Fruit fly (Drosophila melanogaster) whole organism, prepupa: ENCODE data around the gene CG31776.

ENCODE experiments used
- Blimp-1 ChIP-seq: fragments of 200-800 bp; sonication (Bioruptor generic); optimal IDR thresholded peaks from 3 replicates; lab custom pipeline; 2017; ENCODE audit warnings: missing biosample characterization, missing genetic modification characterization, mild to moderate bottlenecking, moderate library complexity, missing genetic modification reagents
- CG10631 ChIP-seq: fragments of 200-800 bp; sonication (Bioruptor generic); optimal IDR thresholded peaks from 2 replicates; lab custom pipeline; 2016; ENCODE audit warnings: missing biosample characterization, missing genetic modification characterization
- CG10669 ChIP-seq: fragments of 200-800 bp; sonication (Bioruptor generic); optimal IDR thresholded peaks from 3 replicates; lab custom pipeline; 2018; ENCODE audit warnings: missing biosample characterization, mild to moderate bottlenecking, missing genetic modification characterization, moderate library complexity
- CG11294 ChIP-seq: fragments of 200-800 bp; sonication (Bioruptor generic); IDR thresholded peaks from 2 replicates; pipeline ENCODE4 v1.3.6; 2022; ENCODE audit warnings: missing biosample characterization, missing genetic modification characterization
- CG11762 ChIP-seq: fragments of 200-800 bp; sonication (Bioruptor generic); optimal IDR thresholded peaks from 3 replicates; lab custom pipeline; 2016; ENCODE audit warnings: missing biosample characterization, missing genetic modification characterization; ENCODE audit not compliant: insufficient read depth
- CG11902 ChIP-seq: fragments of 200-800 bp; sonication (Bioruptor generic); optimal IDR thresholded peaks from 3 replicates; lab custom pipeline; 2016; ENCODE audit warnings: missing biosample characterization, missing genetic modification characterization
- CG1621 ChIP-seq: fragments of 200-800 bp; sonication (Bioruptor generic); optimal IDR thresholded peaks from 3 replicates; lab custom pipeline; 2018; ENCODE audit warnings: missing biosample characterization, mild to moderate bottlenecking, missing genetic modification characterization
- CG16779 ChIP-seq: fragments of 200-800 bp; sonication (Bioruptor generic); optimal IDR thresholded peaks from 3 replicates; lab custom pipeline; 2017; ENCODE audit warnings: missing biosample characterization, mild to moderate bottlenecking, missing genetic modification characterization
- CG31627 ChIP-seq: fragments of 200-800 bp; sonication (Bioruptor generic); optimal IDR thresholded peaks from 3 replicates; lab custom pipeline; 2016; ENCODE audit warnings: missing biosample characterization, missing genetic modification characterization
- CG32006 ChIP-seq: fragments of 200-800 bp; sonication (Bioruptor generic); optimal IDR thresholded peaks from 3 replicates; lab custom pipeline; 2017; ENCODE audit warnings: missing biosample characterization, mild to moderate bottlenecking, missing genetic modification characterization
- CG34406 ChIP-seq: fragments of 200-800 bp; sonication (Bioruptor generic); optimal IDR thresholded peaks from 3 replicates; lab custom pipeline; 2016; ENCODE audit warnings: missing biosample characterization, missing genetic modification characterization
- CG3919 ChIP-seq: fragments of 200-800 bp; sonication (Bioruptor generic); optimal IDR thresholded peaks from 3 replicates; lab custom pipeline; 2016; ENCODE audit warnings: missing biosample characterization, missing genetic modification characterization
- CG4318 ChIP-seq: fragments of 200-800 bp; sonication (Bioruptor generic); optimal IDR thresholded peaks from 3 replicates; lab custom pipeline; 2017; ENCODE audit warnings: missing biosample characterization, mild to moderate bottlenecking, missing genetic modification characterization
- CG6163 ChIP-seq: fragments of 200-800 bp; sonication (Bioruptor generic); IDR thresholded peaks from 3 replicates; pipeline ENCODE4 v1.3.6; 2022; ENCODE audit warnings: missing biosample characterization, missing genetic modification characterization
- CG6276 ChIP-seq: fragments of 200-800 bp; sonication (Bioruptor generic); optimal IDR thresholded peaks from 2 replicates; lab custom pipeline; 2017; ENCODE audit warnings: missing biosample characterization, mild to moderate bottlenecking, missing genetic modification characterization
- CG6792 ChIP-seq: fragments of 200-800 bp; sonication (Bioruptor generic); optimal IDR thresholded peaks from 3 replicates; lab custom pipeline; 2016; ENCODE audit warnings: missing biosample characterization, missing genetic modification characterization
- CG6808 ChIP-seq: fragments of 200-800 bp; sonication (Bioruptor generic); optimal IDR thresholded peaks from 3 replicates; lab custom pipeline; 2017; ENCODE audit warnings: missing biosample characterization, missing genetic modification characterization, mild to moderate bottlenecking, moderate library complexity, missing genetic modification reagents
- CG6854 ChIP-seq: fragments of 200-800 bp; sonication (Bioruptor generic); optimal IDR thresholded peaks from 2 replicates; lab custom pipeline; 2017; ENCODE audit warnings: missing biosample characterization, mild to moderate bottlenecking, missing genetic modification characterization
- CG7368 ChIP-seq: fragments of 200-800 bp; sonication (Bioruptor generic); optimal IDR thresholded peaks from 3 replicates; lab custom pipeline; 2016; ENCODE audit warnings: missing biosample characterization, missing genetic modification characterization
- CG8119 ChIP-seq: fragments of 200-800 bp; sonication (Bioruptor generic); IDR thresholded peaks from 3 replicates; pipeline ENCODE4 v1.3.6; 2022; ENCODE audit warnings: missing biosample characterization, missing genetic modification characterization
- CG8319 ChIP-seq: fragments of 200-800 bp; sonication (Bioruptor generic); optimal IDR thresholded peaks from 3 replicates; lab custom pipeline; 2016; ENCODE audit warnings: missing biosample characterization, missing genetic modification characterization
- CG8632 ChIP-seq: fragments of 200-800 bp; sonication (Bioruptor generic); optimal IDR thresholded peaks from 3 replicates; lab custom pipeline; 2016; ENCODE audit warnings: missing biosample characterization, missing genetic modification characterization
- Eip75B ChIP-seq: fragments of 200-800 bp; sonication (Bioruptor generic); optimal IDR thresholded peaks from 3 replicates; lab custom pipeline; 2016; ENCODE audit warnings: missing biosample characterization, missing genetic modification characterization
- Eip78C ChIP-seq: fragments of 200-800 bp; sonication (Bioruptor generic); peaks from one replicate; lab custom pipeline; 2016; ENCODE audit warnings: missing biosample characterization, missing genetic modification characterization
- Eip93F ChIP-seq: fragments of 200-800 bp; sonication (Bioruptor generic); optimal IDR thresholded peaks from 2 replicates; lab custom pipeline; 2016; ENCODE audit warnings: missing biosample characterization, mild to moderate bottlenecking, missing genetic modification characterization
- Ets21C ChIP-seq: fragments of 200-800 bp; sonication (Bioruptor generic); optimal IDR thresholded peaks from 3 replicates; lab custom pipeline; 2016; ENCODE audit warnings: missing biosample characterization, missing genetic modification characterization
- Ets96B ChIP-seq: fragments of 200-800 bp; optimal IDR thresholded peaks from 2 replicates; lab custom pipeline; 2019; ENCODE audit warnings: missing biosample characterization, mild to moderate bottlenecking, missing genetic modification characterization, moderate library complexity
- Gug ChIP-seq: fragments of 200-800 bp; sonication (Bioruptor generic); IDR thresholded peaks from 2 replicates; pipeline ENCODE4 v1.3.6; 2022; ENCODE audit warnings: missing biosample characterization, missing genetic modification characterization
- Hr38 ChIP-seq: sonication (Bioruptor generic); optimal IDR thresholded peaks from 2 replicates; lab custom pipeline; 2016; ENCODE audit warnings: missing biosample characterization, missing genetic modification characterization
- Hr39 ChIP-seq: fragments of 200-800 bp; sonication (Bioruptor generic); optimal IDR thresholded peaks from 2 replicates; lab custom pipeline; 2016; ENCODE audit warnings: missing biosample characterization, missing genetic modification characterization
- Met ChIP-seq: fragments of 200-800 bp; sonication (Bioruptor generic); optimal IDR thresholded peaks from 3 replicates; lab custom pipeline; 2016; ENCODE audit warnings: missing biosample characterization, missing genetic modification characterization
- OdsH ChIP-seq: fragments of 200-800 bp; sonication (Bioruptor generic); optimal IDR thresholded peaks from 3 replicates; lab custom pipeline; 2016; ENCODE audit warnings: missing biosample characterization, missing genetic modification characterization
- Smox ChIP-seq: fragments of 200-800 bp; sonication (Bioruptor generic); optimal IDR thresholded peaks from 3 replicates; lab custom pipeline; 2016; ENCODE audit warnings: missing biosample characterization, missing genetic modification characterization
- Sox102F ChIP-seq: fragments of 200-800 bp; sonication (Bioruptor generic); optimal IDR thresholded peaks from 2 replicates; lab custom pipeline; 2016; ENCODE audit warnings: missing biosample characterization, mild to moderate bottlenecking, missing genetic modification characterization
- Sox14 ChIP-seq: fragments of 200-800 bp; sonication (Bioruptor generic); optimal IDR thresholded peaks from 3 replicates; lab custom pipeline; 2016; ENCODE audit warnings: missing biosample characterization, missing genetic modification characterization
- Sox15 ChIP-seq: fragments of 200-800 bp; sonication (Bioruptor generic); optimal IDR thresholded peaks from 3 replicates; lab custom pipeline; 2016; ENCODE audit warnings: missing biosample characterization, missing genetic modification characterization
- achi ChIP-seq: fragments of 200-800 bp; sonication (Bioruptor generic); optimal IDR thresholded peaks from 3 replicates; lab custom pipeline; 2016; ENCODE audit warnings: missing biosample characterization, missing genetic modification characterization
- acj6 ChIP-seq: fragments of 200-800 bp; sonication (Bioruptor generic); optimal IDR thresholded peaks from 3 replicates; lab custom pipeline; 2016; ENCODE audit warnings: missing biosample characterization, missing genetic modification characterization
- cyc ChIP-seq: fragments of 200-800 bp; sonication (Bioruptor generic); optimal IDR thresholded peaks from 3 replicates; lab custom pipeline; 2016; ENCODE audit warnings: missing biosample characterization, missing genetic modification characterization
- eg ChIP-seq: fragments of 200-800 bp; sonication (Bioruptor generic); IDR thresholded peaks from 3 replicates; pipeline ENCODE4 v1.3.6; 2022; ENCODE audit warnings: missing biosample characterization, missing genetic modification characterization
- esn ChIP-seq: fragments of 200-800 bp; sonication (Bioruptor generic); optimal IDR thresholded peaks from 2 replicates; lab custom pipeline; 2016; ENCODE audit warnings: missing biosample characterization, mild to moderate bottlenecking, missing genetic modification characterization, moderate library complexity
- fd59A ChIP-seq: fragments of 200-800 bp; sonication (Bioruptor generic); optimal IDR thresholded peaks from 2 replicates; lab custom pipeline; 2017; ENCODE audit warnings: missing biosample characterization, mild to moderate bottlenecking, missing genetic modification characterization, missing genetic modification reagents
- fd85E ChIP-seq: fragments of 200-800 bp; sonication (Bioruptor generic); optimal IDR thresholded peaks from 3 replicates; lab custom pipeline; 2016; ENCODE audit warnings: missing biosample characterization, missing genetic modification characterization
- fkh ChIP-seq: fragments of 200-800 bp; sonication (Bioruptor generic); optimal IDR thresholded peaks from 3 replicates; lab custom pipeline; 2017; ENCODE audit warnings: missing biosample characterization, mild to moderate bottlenecking, missing genetic modification characterization, moderate library complexity
- lz ChIP-seq: fragments of 200-800 bp; sonication (Bioruptor generic); optimal IDR thresholded peaks from 3 replicates; lab custom pipeline; 2016; ENCODE audit warnings: missing biosample characterization, missing genetic modification characterization
- net ChIP-seq: fragments of 200-800 bp; sonication (Bioruptor generic); optimal IDR thresholded peaks from 3 replicates; lab custom pipeline; 2016; ENCODE audit warnings: missing biosample characterization, missing genetic modification characterization
- pdm3 ChIP-seq: fragments of 200-800 bp; sonication (Bioruptor generic); optimal IDR thresholded peaks from 3 replicates; lab custom pipeline; 2016; ENCODE audit warnings: missing biosample characterization, missing genetic modification characterization
- salr ChIP-seq, 2 experiments: fragments of 200-800 bp; sonication (Bioruptor generic); optimal IDR thresholded peaks; 3 replicates each; lab custom pipeline; 2016 to 2018; ENCODE audit warnings: missing biosample characterization in 2 of 2, missing genetic modification characterization in 2 of 2, mild to moderate bottlenecking in 1 of 2
- svp ChIP-seq: fragments of 200-800 bp; sonication (Bioruptor generic); peaks from one replicate; lab custom pipeline; 2016; ENCODE audit warnings: missing biosample characterization, missing genetic modification characterization
- topi ChIP-seq: fragments of 200-800 bp; sonication (Bioruptor generic); optimal IDR thresholded peaks from 3 replicates; lab custom pipeline; 2016; ENCODE audit warnings: missing biosample characterization, missing genetic modification characterization
- vri ChIP-seq: fragments of 200-800 bp; sonication (Bioruptor generic); optimal IDR thresholded peaks from 3 replicates; lab custom pipeline; 2016; ENCODE audit warnings: missing biosample characterization, mild to moderate bottlenecking, missing genetic modification characterization

CG31776 gene

dm6 chr2L:3452286-3452685 lies 17.7 kb upstream of the CG31776 start, which contains the start of gene CG12795:
TSS of gene CG12795 (plus strand) at chr2L:3452466.
- TF ChIP-seq achi (no peak), Eip78C (GFP tag; lab: Kevin White, UChicago) (no peak), CG6854 (GFP tag; lab: Kevin White, UChicago) (peak; percentile 6), Sox15 (no peak), CG8319 (GFP tag; lab: Kevin White, UChicago) (no peak)

dm6 chr2L:3457007-3457406 lies 13.0 kb upstream of the CG31776 start, which contains the start of the genes Cog3 and Sec5:
TSS of gene Cog3 (minus strand) at chr2L:3457064.
TSS of gene Sec5 (plus strand) at chr2L:3457302.
- TF ChIP-seq Blimp-1: no peak
- TF ChIP-seq CG7368 (GFP tag; lab: Kevin White, UChicago): no peak
- TF ChIP-seq CG6792 (GFP tag; lab: Kevin White, UChicago): no peak
- TF ChIP-seq topi (GFP tag; lab: Kevin White, UChicago): no peak
- TF ChIP-seq Sox14 (GFP tag; lab: Kevin White, UChicago): peak; percentile 80
- peak; percentile 37 for TF ChIP-seq fd59A
- no peak for TF ChIP-seq pdm3 (GFP tag; lab: Kevin White, UChicago)
- TF ChIP-seq CG11294 (GFP tag; lab: Robert Waterston, UW): no peak; the same call in 1 of the 2 replicates
- no peak for TF ChIP-seq CG16779 (tag; lab: Kevin White, UChicago)
- peak; percentile 66 for TF ChIP-seq lz (GFP tag; lab: Kevin White, UChicago)
- TF ChIP-seq OdsH: no peak
- TF ChIP-seq CG11762 (GFP tag; lab: Kevin White, UChicago): no peak
- no peak for TF ChIP-seq CG34406 (GFP tag; lab: Kevin White, UChicago)
- TF ChIP-seq vri (GFP tag; lab: Kevin White, UChicago): no peak
- no peak for TF ChIP-seq CG32006 (GFP tag; lab: Kevin White, UChicago)
- peak; percentile 52 for TF ChIP-seq CG31627
- TF ChIP-seq Smox (GFP tag; lab: Kevin White, UChicago): no peak
- TF ChIP-seq CG6808: no peak
- peak; percentile 58; the same call in 1 of the 3 replicates for TF ChIP-seq CG8119 (GFP tag; lab: Robert Waterston, UW)
- no peak for TF ChIP-seq fd85E (GFP tag; lab: Kevin White, UChicago)
- TF ChIP-seq Met (GFP tag; lab: Kevin White, UChicago): no peak
- no peak for TF ChIP-seq Hr38 (GFP tag; lab: Kevin White, UChicago)
- TF ChIP-seq Eip75B (GFP tag; lab: Kevin White, UChicago): no peak
- TF ChIP-seq CG8319 (GFP tag; lab: Kevin White, UChicago): no peak
- no peak for TF ChIP-seq Eip93F
- no peak for TF ChIP-seq CG1621 (tag; lab: Kevin White, UChicago)
- peak in 1 of 2 experiments; percentile 23 for TF ChIP-seq salr (GFP tag; optimal IDR thresholded peaks at IDR 0.05; lab: Kevin White, UChicago)
- TF ChIP-seq acj6 (GFP tag; lab: Kevin White, UChicago): no peak
- no peak for TF ChIP-seq CG6163 (GFP tag; lab: Robert Waterston, UW)
- no peak for TF ChIP-seq net
- TF ChIP-seq CG6854 (GFP tag; lab: Kevin White, UChicago): peak; percentile 52
- no peak for TF ChIP-seq CG10669 (GFP tag; lab: Kevin White, UChicago)
- TF ChIP-seq Ets96B: peak; percentile 49
- TF ChIP-seq CG4318 (GFP tag; lab: Kevin White, UChicago): no peak
- peak; percentile 36 for TF ChIP-seq CG11902 (GFP tag; lab: Kevin White, UChicago)
- no peak for TF ChIP-seq CG8632 (GFP tag; lab: Kevin White, UChicago)
- TF ChIP-seq Sox102F (GFP tag; lab: Kevin White, UChicago): no peak
- TF ChIP-seq CG3919 (GFP tag; lab: Kevin White, UChicago): no peak
- TF ChIP-seq Gug (GFP tag; lab: Robert Waterston, UW): peak; percentile 31; the same call in 1 of the 2 replicates
- no peak for TF ChIP-seq fkh (GFP tag; lab: Kevin White, UChicago)
- peak; percentile 35 for TF ChIP-seq cyc (GFP tag; lab: Kevin White, UChicago)
- peak; percentile 41; the same call in 1 of the 3 replicates for TF ChIP-seq eg
- TF ChIP-seq svp: no peak
- TF ChIP-seq CG10631 (GFP tag; lab: Kevin White, UChicago): no peak
- no peak for TF ChIP-seq Ets21C (GFP tag; lab: Kevin White, UChicago)
- TF ChIP-seq Hr39 (GFP tag; lab: Kevin White, UChicago): no peak
- TF ChIP-seq CG6276 (GFP tag; lab: Kevin White, UChicago): no peak
- TF ChIP-seq esn (GFP tag; lab: Kevin White, UChicago): peak; percentile 77
